Worm (Caenorhabditis elegans) whole organism, L1 larva: ENCODE results near the gene alh-7.

Source experiments
- fos-1 ChIP-seq: fragments of 150-350 bp; optimal IDR thresholded peaks from 2 replicates; lab custom pipeline; 2014; ENCODE audit warnings: missing biosample characterization, missing genetic modification characterization
- lsy-2 ChIP-seq, 2 experiments: fragments of 150-350 bp; optimal IDR thresholded peaks; 2 replicates each; lab custom pipeline; 2014; ENCODE audit warnings: missing biosample characterization in 2 of 2, missing genetic modification characterization in 2 of 2
- nhr-12 ChIP-seq: sonication (generic microtip); optimal IDR thresholded peaks from 2 replicates; lab custom pipeline; 2017; ENCODE audit warnings: missing biosample characterization, missing genetic modification characterization
- skn-1 ChIP-seq: fragments of 150-350 bp; optimal IDR thresholded peaks from 2 replicates; lab custom pipeline; 2014; ENCODE audit warnings: missing biosample characterization, missing genetic modification characterization

- TF ChIP-seq nhr-12 (tag; lab: Kevin White, UChicago): no peak
- TF ChIP-seq lsy-2 (tag; optimal IDR thresholded peaks at IDR 0.05; lab: Kevin White, UChicago): no peak
- no peak for TF ChIP-seq skn-1 (tag; lab: Kevin White, UChicago)
- TF ChIP-seq fos-1 (tag; lab: Kevin White, UChicago): no peak
Measured at ce11 chrII:13472101-13472500, 19.5 kb downstream of the alh-7 start, which contains the start of gene E01G4.5.
